Fruit fly (Drosophila melanogaster): Measurements from ENCODE around the gene Chchd3.

DNA sequence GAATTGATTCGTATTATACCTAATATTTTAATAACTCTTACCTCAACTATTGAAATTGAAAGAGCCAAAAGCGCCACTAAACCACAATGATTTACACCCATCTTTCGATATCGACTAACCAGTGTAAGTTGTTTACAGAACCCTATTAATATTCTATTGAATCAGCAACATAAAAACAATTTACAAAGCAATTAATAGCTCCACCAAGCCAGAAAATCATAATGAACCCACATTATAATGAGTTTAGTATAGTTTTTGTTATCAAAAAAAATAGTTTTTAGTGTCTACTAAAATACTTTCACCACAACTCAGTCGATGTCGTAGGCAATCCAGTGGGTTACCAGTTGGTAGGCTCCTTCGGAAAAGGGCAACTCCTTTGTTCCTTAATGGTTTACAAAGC lies 8.7 kb downstream of the Chchd3 start, which contains the start of gene CG33920:
- TF ChIP-seq dac (GFP tag; optimal IDR thresholded peaks at IDR 0.05) (no peak), esn (GFP tag; optimal IDR thresholded peaks at IDR 0.05) (no peak), dsx (GFP tag; optimal IDR thresholded peaks at IDR 0.05; ENCODE audit: poor library complexity, severe bottlenecking) (no peak)
